Fruit fly (Drosophila melanogaster) whole organism, embryonic: ENCODE results near the gene CG4629.

Experiments used
- ATbp ChIP-seq: fragments of 200-800 bp; sonication (Bioruptor generic); optimal IDR thresholded peaks from 2 replicates; lab custom pipeline; 2017; ENCODE audit warnings: missing biosample characterization, mild to moderate bottlenecking, missing genetic modification characterization, missing genetic modification reagents
- Atf3 ChIP-seq: fragments of 200-800 bp; sonication (Bioruptor generic); optimal IDR thresholded peaks from 3 replicates; lab custom pipeline; 2016; ENCODE audit warnings: missing biosample characterization, missing genetic modification characterization
- C15 ChIP-seq: fragments of 200-800 bp; sonication (Bioruptor generic); IDR thresholded peaks from 3 replicates; pipeline ENCODE4 v1.3.6; 2022; ENCODE audit warnings: missing biosample characterization, missing genetic modification characterization
- CG10431 ChIP-seq: fragments of 200-800 bp; sonication (Bioruptor generic); optimal IDR thresholded peaks from 3 replicates; lab custom pipeline; 2018; ENCODE audit warnings: missing biosample characterization, mild to moderate bottlenecking, missing genetic modification characterization
- CG10565 ChIP-seq: fragments of 200-800 bp; sonication (Bioruptor generic); optimal IDR thresholded peaks from 3 replicates; lab custom pipeline; 2016; ENCODE audit warnings: missing biosample characterization, mild to moderate bottlenecking, missing genetic modification characterization
- CG14014 ChIP-seq: fragments of 200-800 bp; sonication (Bioruptor generic); IDR thresholded peaks from 2 replicates; pipeline ENCODE4 v1.3.6; 2022; ENCODE audit warnings: missing biosample characterization, missing genetic modification characterization
- CG15269 ChIP-seq: fragments of 200-800 bp; sonication (Bioruptor generic); optimal IDR thresholded peaks from 2 replicates; lab custom pipeline; 2018; ENCODE audit warnings: missing biosample characterization, mild to moderate bottlenecking, missing genetic modification characterization, moderate library complexity
- CG1647 ChIP-seq: fragments of 200-800 bp; sonication (Bioruptor generic); optimal IDR thresholded peaks from 3 replicates; lab custom pipeline; 2016; ENCODE audit warnings: missing biosample characterization, missing genetic modification characterization
- CG16815 ChIP-seq: fragments of 200-800 bp; sonication (Bioruptor generic); optimal IDR thresholded peaks from 3 replicates; lab custom pipeline; 2017; ENCODE audit warnings: missing biosample characterization, mild to moderate bottlenecking, missing genetic modification characterization
- CG17802 ChIP-seq: fragments of 200-800 bp; sonication (Bioruptor generic); optimal IDR thresholded peaks from 2 replicates; lab custom pipeline; 2018; ENCODE audit warnings: missing biosample characterization, mild to moderate bottlenecking, missing genetic modification characterization, moderate library complexity
- CG18619 ChIP-seq: fragments of 200-800 bp; sonication (Bioruptor generic); optimal IDR thresholded peaks from 3 replicates; lab custom pipeline; 2017; ENCODE audit warnings: missing biosample characterization, mild to moderate bottlenecking, missing genetic modification characterization
- CG2120 ChIP-seq: fragments of 200-800 bp; sonication (Bioruptor generic); optimal IDR thresholded peaks from 3 replicates; lab custom pipeline; 2016; ENCODE audit warnings: missing biosample characterization, missing genetic modification characterization
- CG2875 ChIP-seq: fragments of 200-800 bp; sonication (Bioruptor generic); optimal IDR thresholded peaks from 2 replicates; lab custom pipeline; 2017; ENCODE audit warnings: missing biosample characterization, mild to moderate bottlenecking, missing genetic modification characterization, missing genetic modification reagents
- CG31441 ChIP-seq: fragments of 200-800 bp; sonication (Bioruptor generic); IDR thresholded peaks from 2 replicates; pipeline ENCODE4 v1.3.6; 2022; ENCODE audit warnings: missing biosample characterization, missing genetic modification characterization
- CG34376 ChIP-seq: fragments of 200-800 bp; sonication (Bioruptor generic); optimal IDR thresholded peaks from 2 replicates; lab custom pipeline; 2018; ENCODE audit warnings: missing biosample characterization, mild to moderate bottlenecking, missing genetic modification characterization
- CG3995 ChIP-seq: fragments of 200-800 bp; sonication (Bioruptor generic); optimal IDR thresholded peaks from 3 replicates; lab custom pipeline; 2016; ENCODE audit warnings: missing biosample characterization, missing genetic modification characterization
- CG4617 ChIP-seq: fragments of 200-800 bp; sonication (Bioruptor generic); optimal IDR thresholded peaks from 3 replicates; lab custom pipeline; 2016; ENCODE audit warnings: missing biosample characterization, missing genetic modification characterization, borderline replicate concordance
- CG4820 ChIP-seq: fragments of 200-800 bp; sonication (Bioruptor generic); optimal IDR thresholded peaks from 3 replicates; lab custom pipeline; 2016; ENCODE audit warnings: missing biosample characterization, missing genetic modification characterization
- CG5245 ChIP-seq: fragments of 200-800 bp; sonication (Bioruptor generic); optimal IDR thresholded peaks from 3 replicates; lab custom pipeline; 2016; ENCODE audit warnings: missing biosample characterization, missing genetic modification characterization
- CG7372 ChIP-seq: fragments of 200-800 bp; sonication (Bioruptor generic); IDR thresholded peaks from 2 replicates; pipeline ENCODE4 v1.3.6; 2022; ENCODE audit warnings: missing biosample characterization, missing genetic modification characterization
- CG8924 ChIP-seq: fragments of 200-800 bp; optimal IDR thresholded peaks from 3 replicates; lab custom pipeline; 2019; ENCODE audit warnings: missing biosample characterization, mild to moderate bottlenecking, missing genetic modification characterization, moderate library complexity
- CG9215 ChIP-seq: fragments of 200-800 bp; sonication (Bioruptor generic); IDR thresholded peaks from 2 replicates; pipeline ENCODE4 v1.3.6; 2022; ENCODE audit warnings: missing biosample characterization, missing genetic modification characterization
- CG9609 ChIP-seq: fragments of 200-800 bp; sonication (Bioruptor generic); optimal IDR thresholded peaks from 3 replicates; lab custom pipeline; 2016; ENCODE audit warnings: missing biosample characterization, missing genetic modification characterization
- CG9932 ChIP-seq: fragments of 200-800 bp; sonication (Bioruptor generic); IDR thresholded peaks from 2 replicates; pipeline ENCODE4 v1.3.6; 2022; ENCODE audit warnings: missing biosample characterization, missing genetic modification characterization
- Deaf1 ChIP-seq: fragments of 200-800 bp; optimal IDR thresholded peaks from 3 replicates; lab custom pipeline; 2019; ENCODE audit warnings: missing biosample characterization, mild to moderate bottlenecking, missing genetic modification characterization, moderate library complexity
- Elba2 ChIP-seq: fragments of 200-800 bp; sonication (Bioruptor generic); optimal IDR thresholded peaks from 3 replicates; lab custom pipeline; 2016; ENCODE audit warnings: missing biosample characterization, missing genetic modification characterization
- Fer1 ChIP-seq: fragments of 200-800 bp; sonication (Bioruptor generic); optimal IDR thresholded peaks from 2 replicates; lab custom pipeline; 2017; ENCODE audit warnings: missing biosample characterization, mild to moderate bottlenecking, missing genetic modification characterization
- Jarid2 ChIP-seq: fragments of 200-800 bp; sonication (Bioruptor generic); optimal IDR thresholded peaks from 3 replicates; lab custom pipeline; 2017; ENCODE audit warnings: mild to moderate bottlenecking, missing biosample characterization, missing genetic modification reagents, missing genetic modification characterization
- Mad ChIP-seq: fragments of 200-800 bp; sonication (Bioruptor generic); optimal IDR thresholded peaks from 2 replicates; lab custom pipeline; 2016; ENCODE audit warnings: missing biosample characterization, missing genetic modification characterization
- Neu2 ChIP-seq: fragments of 200-800 bp; sonication (Bioruptor generic); optimal IDR thresholded peaks from 3 replicates; lab custom pipeline; 2016; ENCODE audit warnings: missing biosample characterization, missing genetic modification characterization, borderline replicate concordance
- Oli ChIP-seq: fragments of 200-800 bp; sonication (Bioruptor generic); optimal IDR thresholded peaks from 2 replicates; lab custom pipeline; 2018; ENCODE audit warnings: missing biosample characterization, mild to moderate bottlenecking, missing genetic modification characterization, moderate library complexity
- Opbp ChIP-seq: fragments of 200-800 bp; sonication (Bioruptor generic); IDR thresholded peaks from 3 replicates; pipeline ENCODE4 v1.3.6; 2022; ENCODE audit warnings: missing biosample characterization, missing genetic modification characterization; ENCODE audit not compliant: partially characterized antibody
- PHDP ChIP-seq: fragments of 200-800 bp; sonication (Bioruptor generic); optimal IDR thresholded peaks from 3 replicates; lab custom pipeline; 2018; ENCODE audit warnings: missing biosample characterization, mild to moderate bottlenecking, missing genetic modification characterization, moderate library complexity
- Sox102F ChIP-seq: fragments of 200-800 bp; sonication (Bioruptor generic); optimal IDR thresholded peaks from 2 replicates; lab custom pipeline; 2018; ENCODE audit warnings: missing biosample characterization, mild to moderate bottlenecking, missing genetic modification characterization, moderate library complexity
- TFAM ChIP-seq: fragments of 200-800 bp; sonication (Bioruptor generic); optimal IDR thresholded peaks from 2 replicates; lab custom pipeline; 2017; ENCODE audit warnings: missing biosample characterization, missing genetic modification characterization, inconsistent platforms
- fd102C ChIP-seq: fragments of 200-800 bp; sonication (Bioruptor generic); optimal IDR thresholded peaks from 2 replicates; lab custom pipeline; 2018; ENCODE audit warnings: missing biosample characterization, mild to moderate bottlenecking, missing genetic modification characterization, moderate library complexity
- ind ChIP-seq: fragments of 200-800 bp; sonication (Bioruptor generic); optimal IDR thresholded peaks from 3 replicates; lab custom pipeline; 2016; ENCODE audit warnings: missing biosample characterization, missing genetic modification characterization
- insv ChIP-seq, 2 experiments: fragments of 200-800 bp; sonication (Bioruptor generic); optimal IDR thresholded peaks; 3 replicates each; lab custom pipeline; 2016 to 2018; ENCODE audit warnings: missing biosample characterization in 2 of 2, missing genetic modification characterization in 2 of 2
- mam ChIP-seq: fragments of 200-800 bp; sonication (Bioruptor generic); optimal IDR thresholded peaks from 3 replicates; lab custom pipeline; 2016; ENCODE audit warnings: missing biosample characterization, missing genetic modification characterization
- org-1 ChIP-seq: fragments of 200-800 bp; sonication (Bioruptor generic); optimal IDR thresholded peaks from 2 replicates; lab custom pipeline; 2017; ENCODE audit warnings: missing biosample characterization, missing genetic modification characterization
- pzg ChIP-seq: fragments of 200-800 bp; sonication (Bioruptor generic); optimal IDR thresholded peaks from 3 replicates; lab custom pipeline; 2018; ENCODE audit warnings: missing biosample characterization, mild to moderate bottlenecking, missing genetic modification characterization, moderate library complexity
- salm ChIP-seq: fragments of 200-800 bp; sonication (Bioruptor generic); optimal IDR thresholded peaks from 2 replicates; lab custom pipeline; 2018; ENCODE audit warnings: missing biosample characterization, mild to moderate bottlenecking, missing genetic modification characterization
- schlank ChIP-seq: fragments of 200-800 bp; sonication (Bioruptor generic); optimal IDR thresholded peaks from 2 replicates; lab custom pipeline; 2018; ENCODE audit warnings: missing biosample characterization, mild to moderate bottlenecking, missing genetic modification characterization
- sd ChIP-seq: fragments of 200-800 bp; sonication (Bioruptor generic); optimal IDR thresholded peaks from 3 replicates; lab custom pipeline; 2018; ENCODE audit warnings: missing biosample characterization, mild to moderate bottlenecking, missing genetic modification characterization, moderate library complexity
- shn ChIP-seq: fragments of 200-800 bp; sonication (Bioruptor generic); optimal IDR thresholded peaks from 3 replicates; lab custom pipeline; 2016; ENCODE audit warnings: missing biosample characterization, missing genetic modification characterization
- sisA ChIP-seq: fragments of 200-800 bp; sonication (Bioruptor generic); IDR thresholded peaks from 2 replicates; pipeline ENCODE4 v1.3.6; 2022; ENCODE audit warnings: missing biosample characterization, missing genetic modification characterization
- ssp ChIP-seq: fragments of 200-800 bp; sonication (Bioruptor generic); IDR thresholded peaks from 2 replicates; pipeline ENCODE4 v1.3.6; 2022; ENCODE audit warnings: missing biosample characterization, missing genetic modification characterization
- wdn ChIP-seq: fragments of 200-800 bp; sonication (Bioruptor generic); IDR thresholded peaks from 2 replicates; pipeline ENCODE4 v1.3.6; 2022; ENCODE audit warnings: missing biosample characterization, missing genetic modification characterization

Gene CG4629

dm6 chr2L:1128932-1129887, 26.9 kb upstream of the CG4629 start, which contains the start of the genes Pino and TBC1D23 (continued):
- TF ChIP-seq schlank, result no peak
- TF ChIP-seq CG1647 (GFP tag; lab: Kevin White, UChicago), result peak; percentile 30
- no peak for TF ChIP-seq Neu2 (GFP tag; lab: Kevin White, UChicago)
- TF ChIP-seq Atf3, result peak; percentile 13
- TF ChIP-seq PHDP (tag; lab: Kevin White, UChicago), result peak; percentile 71
- peak; percentile 55 for TF ChIP-seq CG4820 (GFP tag; lab: Kevin White, UChicago)
- TF ChIP-seq CG15269, result peak; percentile 79
- peak; percentile 59 for TF ChIP-seq sisA (GFP tag; lab: Robert Waterston, UW)
- TF ChIP-seq CG10565 (GFP tag; lab: Kevin White, UChicago), result no peak
- peak; percentile 57; the same call in 1 of the 2 replicates for TF ChIP-seq CG14014 (GFP tag; lab: Robert Waterston, UW)
- peak; percentile 24 for TF ChIP-seq Deaf1 (tag; lab: Kevin White, UChicago)
- TF ChIP-seq shn (GFP tag; lab: Kevin White, UChicago), result no peak
- peak; percentile 15 for TF ChIP-seq CG2875 (GFP tag; lab: Kevin White, UChicago)
- peak; percentile 30 for TF ChIP-seq Fer1 (GFP tag; lab: Kevin White, UChicago)
- TF ChIP-seq Jarid2, result no peak
- no peak for TF ChIP-seq CG4617 (GFP tag; lab: Kevin White, UChicago)
- peak; percentile 81 for TF ChIP-seq ind (GFP tag; lab: Kevin White, UChicago)
- TF ChIP-seq CG2120, result peak; percentile 80
- peak; percentile 49 for TF ChIP-seq CG5245
- TF ChIP-seq ssp (GFP tag; lab: Robert Waterston, UW), result peak; percentile 54
- TF ChIP-seq sd, result peak; percentile 20
- TF ChIP-seq Sox102F, result peak; percentile 72
- peak in 1 of 2 experiments; percentile 8 for TF ChIP-seq insv (GFP tag; optimal IDR thresholded peaks at IDR 0.05; lab: Kevin White, UChicago)
- TF ChIP-seq Elba2 (GFP tag; lab: Kevin White, UChicago), result peak; percentile 12
- TF ChIP-seq CG17802 (tag; lab: Kevin White, UChicago), result no peak
- TF ChIP-seq CG10431 (GFP tag; lab: Kevin White, UChicago), result no peak
- TF ChIP-seq CG9215, result peak; percentile 75
- TF ChIP-seq salm, result no peak
- peak; percentile 36; the same call in 1 of the 3 replicates for TF ChIP-seq C15 (GFP tag; lab: Robert Waterston, UW)
- peak; percentile 63 for TF ChIP-seq CG18619 (GFP tag; lab: Kevin White, UChicago)
- TF ChIP-seq CG3995 (GFP tag; lab: Kevin White, UChicago), result peak; percentile 31
- TF ChIP-seq CG9609 (GFP tag; lab: Kevin White, UChicago), result peak; percentile 16
- peak; percentile 84 for TF ChIP-seq CG31441 (GFP tag; lab: Robert Waterston, UW)
- TF ChIP-seq CG16815 (GFP tag; lab: Kevin White, UChicago), result peak; percentile 56
- no peak for TF ChIP-seq fd102C
- peak; percentile 39 for TF ChIP-seq pzg (GFP tag; lab: Kevin White, UChicago)
- TF ChIP-seq CG8924, result peak; percentile 80
- no peak for TF ChIP-seq TFAM
- peak; percentile 33 for TF ChIP-seq Oli (tag; lab: Kevin White, UChicago)
- peak; percentile 61; the same call in 1 of the 2 replicates for TF ChIP-seq CG7372
- TF ChIP-seq mam, result peak; percentile 68
- TF ChIP-seq Opbp (GFP tag; lab: Robert Waterston, UW), result peak; percentile 52; the same call in 2 of the 3 replicates
- peak; percentile 21 for TF ChIP-seq org-1
- TF ChIP-seq CG34376 (GFP tag; lab: Kevin White, UChicago), result no peak
- TF ChIP-seq Mad, result peak; percentile 31
- TF ChIP-seq ATbp, result no peak
- no peak; the same call in 1 of the 2 replicates for TF ChIP-seq wdn
- peak; percentile 87 for TF ChIP-seq CG9932 (GFP tag; lab: Robert Waterston, UW)
